Fruit fly (Drosophila melanogaster) whole organism, embryonic: ENCODE data around the gene CG11980.
A peak's percentile ranks its signal among the peaks of the same experiment; 100 is the strongest.

Source experiments
- Abd-B ChIP-seq: fragments of 200-800 bp; sonication (Bioruptor generic); optimal IDR thresholded peaks from 2 replicates; lab custom pipeline; 2018; ENCODE audit warnings: missing biosample characterization, mild to moderate bottlenecking, missing genetic modification characterization, moderate library complexity
- CG10543 ChIP-seq: fragments of 200-800 bp; sonication (Bioruptor generic); optimal IDR thresholded peaks from 3 replicates; lab custom pipeline; 2017; ENCODE audit warnings: missing biosample characterization, mild to moderate bottlenecking, missing genetic modification characterization, moderate library complexity
- CG11560 ChIP-seq: fragments of 200-800 bp; sonication (Bioruptor generic); IDR thresholded peaks from 3 replicates; pipeline ENCODE4 v1.3.6; 2022; ENCODE audit warnings: missing biosample characterization, missing genetic modification characterization
- CG13296 ChIP-seq: fragments of 200-800 bp; sonication (Bioruptor generic); optimal IDR thresholded peaks from 3 replicates; lab custom pipeline; 2018; ENCODE audit warnings: missing biosample characterization, mild to moderate bottlenecking, missing genetic modification characterization
- CG15073 ChIP-seq: fragments of 200-800 bp; sonication (Bioruptor generic); optimal IDR thresholded peaks from 2 replicates; lab custom pipeline; 2016; ENCODE audit warnings: missing biosample characterization, missing genetic modification characterization
- CG16779 ChIP-seq: fragments of 200-800 bp; sonication (Bioruptor generic); IDR thresholded peaks from 2 replicates; pipeline ENCODE4 v1.3.6; 2022; ENCODE audit warnings: missing biosample characterization, missing genetic modification characterization
- CG17361 ChIP-seq: fragments of 200-800 bp; sonication (Bioruptor generic); IDR thresholded peaks from 3 replicates; pipeline ENCODE4 v1.3.6; 2022; ENCODE audit warnings: missing biosample characterization, missing genetic modification characterization
- CG17385 ChIP-seq: fragments of 200-800 bp; sonication (Bioruptor generic); optimal IDR thresholded peaks from 3 replicates; lab custom pipeline; 2018; ENCODE audit warnings: missing biosample characterization, mild to moderate bottlenecking, missing genetic modification characterization
- CG18599 ChIP-seq: fragments of 200-800 bp; sonication (Bioruptor generic); optimal IDR thresholded peaks from 3 replicates; lab custom pipeline; 2017; ENCODE audit warnings: missing biosample characterization, missing genetic modification characterization, mild to moderate bottlenecking, moderate library complexity, missing genetic modification reagents
- CG18619 ChIP-seq: fragments of 200-800 bp; sonication (Bioruptor generic); optimal IDR thresholded peaks from 3 replicates; lab custom pipeline; 2017; ENCODE audit warnings: missing biosample characterization, mild to moderate bottlenecking, missing genetic modification characterization
- CG31365 ChIP-seq: fragments of 200-800 bp; sonication (Bioruptor generic); optimal IDR thresholded peaks from 2 replicates; lab custom pipeline; 2018; ENCODE audit warnings: missing biosample characterization, mild to moderate bottlenecking, missing genetic modification characterization
- CG3163 ChIP-seq: fragments of 200-800 bp; sonication (Bioruptor generic); optimal IDR thresholded peaks from 3 replicates; lab custom pipeline; 2016; ENCODE audit warnings: missing biosample characterization, missing genetic modification characterization
- CG32532 ChIP-seq: fragments of 200-800 bp; sonication (Bioruptor generic); IDR thresholded peaks from 2 replicates; pipeline ENCODE4 v1.3.6; 2022; ENCODE audit warnings: missing biosample characterization, missing genetic modification characterization
- CG3407 ChIP-seq: fragments of 200-800 bp; sonication (Bioruptor generic); optimal IDR thresholded peaks from 2 replicates; lab custom pipeline; 2018; ENCODE audit warnings: missing biosample characterization, mild to moderate bottlenecking, missing genetic modification characterization
- CG43689 ChIP-seq: fragments of 200-800 bp; sonication (Bioruptor generic); IDR thresholded peaks from 2 replicates; pipeline ENCODE4 v1.3.6; 2022; ENCODE audit warnings: missing biosample characterization, missing genetic modification characterization
- CG6765 ChIP-seq: fragments of 200-800 bp; sonication (Bioruptor generic); optimal IDR thresholded peaks from 3 replicates; lab custom pipeline; 2017; ENCODE audit warnings: missing biosample characterization, mild to moderate bottlenecking, missing genetic modification characterization
- CG7556 ChIP-seq: fragments of 200-800 bp; sonication (Bioruptor generic); optimal IDR thresholded peaks from 2 replicates; lab custom pipeline; 2017; ENCODE audit warnings: missing biosample characterization, mild to moderate bottlenecking, missing genetic modification characterization
- CG8089 ChIP-seq: fragments of 200-800 bp; sonication (Bioruptor generic); optimal IDR thresholded peaks from 3 replicates; lab custom pipeline; 2016; ENCODE audit warnings: missing biosample characterization, missing genetic modification characterization
- CG8290 ChIP-seq, 3 experiments: fragments of 200-800 bp; sonication (Bioruptor generic); optimal IDR thresholded peaks; 2 replicates each; lab custom pipeline; 2016 to 2019; ENCODE audit warnings: missing biosample characterization in 3 of 3, missing genetic modification characterization in 3 of 3, mild to moderate bottlenecking in 2 of 3, moderate library complexity in 1 of 3
- Ets65A ChIP-seq: fragments of 200-800 bp; sonication (Bioruptor generic); peaks from one replicate; lab custom pipeline; 2016; ENCODE audit warnings: missing biosample characterization, missing genetic modification characterization
- H2.0 ChIP-seq: fragments of 200-800 bp; sonication (Bioruptor generic); IDR thresholded peaks from 2 replicates; pipeline ENCODE4 v1.3.6; 2022; ENCODE audit warnings: missing biosample characterization, missing genetic modification characterization
- HLHmδ ChIP-seq: fragments of 200-800 bp; sonication (Bioruptor generic); optimal IDR thresholded peaks from 2 replicates; lab custom pipeline; 2018; ENCODE audit warnings: missing biosample characterization, mild to moderate bottlenecking, missing genetic modification characterization, moderate library complexity
- Hmr ChIP-seq: fragments of 200-800 bp; sonication (Bioruptor generic); optimal IDR thresholded peaks from 3 replicates; lab custom pipeline; 2017; ENCODE audit warnings: mild to moderate bottlenecking, missing biosample characterization, missing genetic modification reagents, missing genetic modification characterization
- Hr39 ChIP-seq: fragments of >200 bp; optimal IDR thresholded peaks from 2 replicates; lab custom pipeline; 2017
- Kr ChIP-seq: fragments of 200-800 bp; sonication (Bioruptor generic); optimal IDR thresholded peaks from 2 replicates; lab custom pipeline; 2017; ENCODE audit warnings: missing biosample characterization, mild to moderate bottlenecking, missing genetic modification characterization
- Lpt ChIP-seq: fragments of >200 bp; optimal IDR thresholded peaks from 2 replicates; lab custom pipeline; 2018; ENCODE audit warnings: missing biosample characterization, missing genetic modification characterization
- Nf-YC ChIP-seq: fragments of 200-800 bp; optimal IDR thresholded peaks from 3 replicates; lab custom pipeline; 2019; ENCODE audit warnings: missing biosample characterization, mild to moderate bottlenecking, missing genetic modification characterization, moderate library complexity
- NfI ChIP-seq: fragments of 200-800 bp; sonication (Bioruptor generic); optimal IDR thresholded peaks from 3 replicates; lab custom pipeline; 2018; ENCODE audit warnings: missing biosample characterization, mild to moderate bottlenecking, missing genetic modification characterization, moderate library complexity
- PHDP ChIP-seq: fragments of 200-800 bp; sonication (Bioruptor generic); optimal IDR thresholded peaks from 3 replicates; lab custom pipeline; 2018; ENCODE audit warnings: missing biosample characterization, mild to moderate bottlenecking, missing genetic modification characterization, moderate library complexity
- Pdp1 ChIP-seq, 2 experiments: fragments of 200-800 bp; sonication (Bioruptor generic); optimal IDR thresholded peaks; 3 replicates each; lab custom pipeline; 2016; ENCODE audit warnings: missing biosample characterization in 2 of 2, missing genetic modification characterization in 2 of 2, mild to moderate bottlenecking in 1 of 2, moderate library complexity in 1 of 2
- Xrp1 ChIP-seq: fragments of 200-800 bp; sonication (Bioruptor generic); IDR thresholded peaks from 2 replicates; pipeline ENCODE4 v1.3.6; 2022; ENCODE audit warnings: missing biosample characterization, missing genetic modification characterization
- ash1 ChIP-seq: fragments of 200-800 bp; sonication (Bioruptor generic); optimal IDR thresholded peaks from 2 replicates; lab custom pipeline; 2018; ENCODE audit warnings: missing biosample characterization, mild to moderate bottlenecking, missing genetic modification characterization
- dati ChIP-seq: fragments of 200-800 bp; sonication (Bioruptor generic); IDR thresholded peaks from 2 replicates; pipeline ENCODE4 v1.3.6; 2022; ENCODE audit warnings: missing biosample characterization, missing genetic modification characterization
- exex ChIP-seq: fragments of 200-800 bp; sonication (Bioruptor generic); optimal IDR thresholded peaks from 4 replicates; lab custom pipeline; 2018; ENCODE audit warnings: missing biosample characterization, mild to moderate bottlenecking, missing genetic modification characterization, moderate library complexity
- fu2 ChIP-seq: fragments of 200-800 bp; sonication (Bioruptor generic); optimal IDR thresholded peaks from 2 replicates; lab custom pipeline; 2016; ENCODE audit warnings: missing biosample characterization, missing genetic modification characterization
- gce ChIP-seq: fragments of 200-800 bp; sonication (Bioruptor generic); IDR thresholded peaks from 3 replicates; pipeline ENCODE4 v1.3.6; 2022; ENCODE audit warnings: missing biosample characterization, missing genetic modification characterization
- ham ChIP-seq: fragments of 200-800 bp; sonication (Bioruptor generic); IDR thresholded peaks from 2 replicates; pipeline ENCODE4 v1.3.6; 2022; ENCODE audit warnings: missing biosample characterization, missing genetic modification characterization
- jigr1 ChIP-seq: fragments of 200-800 bp; sonication (Bioruptor generic); IDR thresholded peaks from 3 replicates; pipeline ENCODE4 v1.3.6; 2022; ENCODE audit warnings: missing biosample characterization, missing genetic modification characterization
- klu ChIP-seq: fragments of 200-800 bp; sonication (Bioruptor generic); IDR thresholded peaks from 2 replicates; pipeline ENCODE4 v1.3.6; 2022; ENCODE audit warnings: missing biosample characterization, missing genetic modification characterization
- luna ChIP-seq: fragments of 200-800 bp; sonication (Bioruptor generic); optimal IDR thresholded peaks from 2 replicates; lab custom pipeline; 2016; ENCODE audit warnings: missing biosample characterization, missing genetic modification characterization
- mld ChIP-seq: fragments of 200-800 bp; sonication (Bioruptor generic); IDR thresholded peaks from 3 replicates; pipeline ENCODE4 v1.3.6; 2022; ENCODE audit warnings: missing biosample characterization, missing genetic modification characterization; ENCODE audit not compliant: partially characterized antibody
- otp ChIP-seq: fragments of 200-800 bp; sonication (Bioruptor generic); IDR thresholded peaks from 3 replicates; pipeline ENCODE4, ENCODE4 v1.3.6; 2022; ENCODE audit warnings: missing biosample characterization, missing genetic modification characterization
- peb ChIP-seq: fragments of 200-800 bp; sonication (Bioruptor generic); IDR thresholded peaks from 2 replicates; pipeline ENCODE4 v1.3.6; 2022; ENCODE audit warnings: missing biosample characterization, missing genetic modification characterization
- psq ChIP-seq: fragments of 200-800 bp; sonication (Bioruptor generic); optimal IDR thresholded peaks from 2 replicates; lab custom pipeline; 2017; ENCODE audit warnings: missing biosample characterization, missing genetic modification characterization
- repo ChIP-seq: fragments of 200-800 bp; sonication (Bioruptor generic); optimal IDR thresholded peaks from 2 replicates; lab custom pipeline; 2016; ENCODE audit warnings: missing biosample characterization, missing genetic modification characterization
- rib ChIP-seq: fragments of 200-800 bp; sonication (Bioruptor generic); IDR thresholded peaks from 2 replicates; pipeline ENCODE4 v1.3.6; 2022; ENCODE audit warnings: missing biosample characterization, missing genetic modification characterization
- sc ChIP-seq, 3 experiments: fragments of >200 bp in 2 of 3; fragments of 200-800 bp in 1 of 3; sonication (Bioruptor generic) in 1 of 3; optimal IDR thresholded peaks; 2 replicates in 2 of 3; 3 replicates in 1 of 3; lab custom pipeline; 2017; ENCODE audit warnings: mild to moderate bottlenecking in 1 of 3, missing biosample characterization in 1 of 3, missing genetic modification characterization in 1 of 3, missing genetic modification reagents in 1 of 3
- scrt ChIP-seq: fragments of 200-800 bp; sonication (Bioruptor generic); optimal IDR thresholded peaks from 2 replicates; lab custom pipeline; 2018; ENCODE audit warnings: missing biosample characterization, mild to moderate bottlenecking, missing genetic modification characterization, moderate library complexity
- slbo ChIP-seq: fragments of 200-800 bp; sonication (Bioruptor generic); IDR thresholded peaks from 2 replicates; pipeline ENCODE4 v1.3.6; 2022; ENCODE audit warnings: missing biosample characterization, missing genetic modification characterization
- sug ChIP-seq: fragments of 200-800 bp; optimal IDR thresholded peaks from 2 replicates; lab custom pipeline; 2019; ENCODE audit warnings: missing biosample characterization, mild to moderate bottlenecking, missing genetic modification characterization, moderate library complexity
- ttk ChIP-seq: fragments of 200-800 bp; sonication (Bioruptor generic); IDR thresholded peaks from 2 replicates; pipeline ENCODE4 v2.1.2; 2022; ENCODE audit warnings: missing biosample characterization, missing genetic modification characterization
- tup ChIP-seq: fragments of 200-800 bp; sonication (Bioruptor generic); optimal IDR thresholded peaks from 2 replicates; lab custom pipeline; 2016; ENCODE audit warnings: missing biosample characterization, mild to moderate bottlenecking, missing genetic modification characterization, moderate library complexity

The CG11980 gene

dm6 chr3R:8978768-8979167 lies 25.0 kb upstream of the CG11980 start (continued):
- TF ChIP-seq tup (GFP tag; lab: Kevin White, UChicago), result no peak
- peak; percentile 62; the same call in 1 of the 3 replicates for TF ChIP-seq gce (GFP tag; lab: Robert Waterston, UW)
- no peak for TF ChIP-seq CG6765 (GFP tag; lab: Kevin White, UChicago)
- no peak for TF ChIP-seq peb (GFP tag; lab: Robert Waterston, UW)
- no peak for TF ChIP-seq Hr39 (lab: Kevin White, UChicago)
- TF ChIP-seq Kr (GFP tag; lab: Kevin White, UChicago), result no peak
- TF ChIP-seq Abd-B (GFP tag; lab: Kevin White, UChicago), result no peak
- no peak for TF ChIP-seq sug
- no peak for TF ChIP-seq CG18619
- no peak for TF ChIP-seq luna (GFP tag; lab: Kevin White, UChicago)
- TF ChIP-seq scrt (GFP tag; lab: Kevin White, UChicago), result no peak
- TF ChIP-seq Pdp1 (GFP tag; optimal IDR thresholded peaks at IDR 0.05; lab: Kevin White, UChicago), result no peak
- TF ChIP-seq CG15073 (GFP tag; lab: Kevin White, UChicago), result no peak
- peak; percentile 16 for TF ChIP-seq CG17385 (GFP tag; lab: Kevin White, UChicago)
- no peak for TF ChIP-seq CG3163 (GFP tag; lab: Kevin White, UChicago)
- TF ChIP-seq CG3407 (GFP tag; lab: Kevin White, UChicago), result peak; percentile 2
- no peak for TF ChIP-seq CG10543 (GFP tag; lab: Kevin White, UChicago)
- peak; percentile 39 for TF ChIP-seq ttk (GFP tag; lab: Robert Waterston, UW)
- TF ChIP-seq slbo (GFP tag; lab: Robert Waterston, UW), result no peak
- no peak for TF ChIP-seq Hmr (GFP tag; lab: Kevin White, UChicago)
- no peak for TF ChIP-seq Nf-YC (tag; lab: Kevin White, UChicago)
- TF ChIP-seq CG17361 (GFP tag; lab: Robert Waterston, UW), result peak; percentile 57; the same call in 2 of the 3 replicates
- no peak for TF ChIP-seq mld
- 0 out of 3 replicates have a peak, but pooled peaks have one; percentile 27 for TF ChIP-seq CG11560 (tag; lab: Robert Waterston, UW)
- TF ChIP-seq repo (GFP tag; lab: Kevin White, UChicago), result no peak
- TF ChIP-seq CG8089 (GFP tag; lab: Kevin White, UChicago), result no peak
- TF ChIP-seq psq, result no peak
- TF ChIP-seq exex (tag; lab: Kevin White, UChicago), result no peak
- TF ChIP-seq ham (GFP tag; lab: Robert Waterston, UW), result no peak
- no peak for TF ChIP-seq H2.0
- no peak for TF ChIP-seq jigr1 (GFP tag; lab: Robert Waterston, UW)
- TF ChIP-seq CG32532, result no peak
- TF ChIP-seq ash1, result no peak
- TF ChIP-seq Xrp1, result peak; percentile 71
- no peak for TF ChIP-seq HLHmδ
- TF ChIP-seq CG8290 (GFP tag; optimal IDR thresholded peaks at IDR 0.05; lab: Kevin White, UChicago), result no peak
- no peak for TF ChIP-seq CG8290 (tag; optimal IDR thresholded peaks at IDR 0.05; lab: Kevin White, UChicago)
- no peak for TF ChIP-seq dati (GFP tag; lab: Robert Waterston, UW)
- 0 out of 3 replicates have a peak, but pooled peaks have one; percentile 35 for TF ChIP-seq otp
- peak; percentile 50 for TF ChIP-seq PHDP (tag; lab: Kevin White, UChicago)
- TF ChIP-seq sc (optimal IDR thresholded peaks at IDR 0.05; lab: Kevin White, UChicago), result no peak
- TF ChIP-seq sc (GFP tag; optimal IDR thresholded peaks at IDR 0.05; lab: Kevin White, UChicago), result peak; percentile 3
- TF ChIP-seq CG7556 (GFP tag; lab: Kevin White, UChicago), result no peak
- no peak for TF ChIP-seq Ets65A (GFP tag; lab: Kevin White, UChicago)
- TF ChIP-seq klu (GFP tag; lab: Robert Waterston, UW), result no peak
- TF ChIP-seq fu2 (GFP tag; lab: Kevin White, UChicago), result no peak
- TF ChIP-seq rib (GFP tag; lab: Robert Waterston, UW), result no peak
- TF ChIP-seq CG31365 (tag; lab: Kevin White, UChicago), result no peak
- TF ChIP-seq NfI (GFP tag; lab: Kevin White, UChicago), result no peak
- no peak for TF ChIP-seq CG43689
- no peak for TF ChIP-seq CG16779
- no peak for TF ChIP-seq Lpt (GFP tag; lab: Kevin White, UChicago)
- TF ChIP-seq CG18599, result no peak
- no peak for TF ChIP-seq CG13296
